Worm (Caenorhabditis elegans): ENCODE measurements around the gene set-30.

ce11 chrX:5022682-5023081 is 23.6 kb downstream of the set-30 start:
- TF ChIP-seq ceh-79 (tag; optimal IDR thresholded peaks at IDR 0.05) (no peak), ztf-18 (tag; optimal IDR thresholded peaks at IDR 0.05) (peak; percentile 53), lin-26 (GFP tag; IDR thresholded peaks at IDR 0.05) (peak; percentile 90), B0261.1 (tag; optimal IDR thresholded peaks at IDR 0.05) (peak; percentile 96), him-1 (tag; optimal IDR thresholded peaks at IDR 0.05) (peak; percentile 83), hlh-12 (tag; optimal IDR thresholded peaks at IDR 0.05) (no peak), C06A6.2 (GFP tag; conservative IDR thresholded peaks at IDR 0.05) (no peak), F22D6.2 (tag; optimal IDR thresholded peaks at IDR 0.05) (no peak), snpc-4 (GFP tag; optimal IDR thresholded peaks at IDR 0.05) (peak; percentile 76), snpc-4 (tag; optimal IDR thresholded peaks at IDR 0.05) (peak in 1 of 4 experiments; percentile 71), ztf-3 (GFP tag; optimal IDR thresholded peaks at IDR 0.05) (no peak), ceh-58 (GFP tag; IDR thresholded peaks at IDR 0.05) (no peak), repo-1 (tag; optimal IDR thresholded peaks at IDR 0.05) (no peak), ets-4 (GFP tag; optimal IDR thresholded peaks at IDR 0.05) (no peak)

Data from whole organism, young adult.